Worm (Caenorhabditis elegans) whole organism, L2 larva: Measurements from ENCODE around the gene sip-1.

Source experiments
- Y55F3AM.14 ChIP-seq: fragments of 200-800 bp; sonication (Bioruptor generic); optimal IDR thresholded peaks from 2 replicates; lab custom pipeline; 2018; ENCODE audit warnings: mild to moderate bottlenecking, missing genetic modification characterization, missing compliant biosample characterization
- ama-1 ChIP-seq: fragments of 150-350 bp; optimal IDR thresholded peaks from 2 replicates; lab custom pipeline; 2018; ENCODE audit warnings: inconsistent platforms
- egl-27 ChIP-seq: sonication (generic microtip); optimal IDR thresholded peaks from 3 replicates; lab custom pipeline; 2017; ENCODE audit warnings: missing biosample characterization, missing genetic modification reagents, missing genetic modification characterization
- lin-13 ChIP-seq: fragments of 150-350 bp; optimal IDR thresholded peaks from 2 replicates; lab custom pipeline; 2014; ENCODE audit warnings: missing biosample characterization, missing genetic modification reagents, missing genetic modification characterization
- lsy-2 ChIP-seq, 2 experiments: fragments of 150-350 bp in 1 of 2; sonication (generic microtip) in 1 of 2; optimal IDR thresholded peaks; 2 replicates each; lab custom pipeline; 2014 to 2017; ENCODE audit warnings: missing biosample characterization in 2 of 2, missing genetic modification characterization in 2 of 2
- nhr-11 ChIP-seq: fragments of 150-350 bp; optimal IDR thresholded peaks from 2 replicates; lab custom pipeline; 2014; ENCODE audit warnings: missing biosample characterization, missing genetic modification characterization
- ztf-11 ChIP-seq: sonication (generic microtip); optimal IDR thresholded peaks from 2 replicates; lab custom pipeline; 2017; ENCODE audit warnings: missing biosample characterization, missing genetic modification characterization

DNA sequence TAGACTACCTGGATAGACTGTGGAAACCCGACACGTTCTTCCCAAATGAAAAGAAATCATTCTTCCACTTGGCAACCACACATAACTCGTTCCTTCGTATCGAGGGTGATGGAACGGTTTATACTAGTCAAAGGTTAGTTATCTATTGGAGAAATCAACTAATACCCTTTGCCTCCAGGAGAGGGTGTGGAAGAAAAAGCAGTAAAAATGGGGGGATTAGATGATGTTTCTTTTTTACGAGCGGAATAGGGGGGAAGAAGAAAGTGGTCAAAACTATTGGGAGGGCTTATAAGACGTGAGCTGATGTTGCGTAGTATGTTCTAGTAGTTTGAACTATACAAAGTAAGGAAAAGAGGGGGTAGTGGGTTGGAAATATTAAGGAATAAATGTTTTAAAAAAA, 16.4 kb upstream of the sip-1 start:
- TF ChIP-seq egl-27 (tag; lab: Kevin White, UChicago) (no peak), ztf-11 (tag; lab: Kevin White, UChicago) (no peak), lin-13 (GFP tag; lab: Kevin White, UChicago) (no peak), Y55F3AM.14 (no peak), ama-1 (lab: Kevin White, UChicago) (no peak), nhr-11 (tag; lab: Kevin White, UChicago) (no peak), lsy-2 (tag; optimal IDR thresholded peaks at IDR 0.05; lab: Kevin White, UChicago) (no peak)
